Worm (Caenorhabditis elegans) whole organism, young adult: ENCODE measurements around the gene znf-207.
A peak's percentile ranks its signal among the peaks of the same experiment; 100 is the strongest.

Source experiments
- F57A8.1 ChIP-seq: fragments of 200-800 bp; sonication (Bioruptor generic); optimal IDR thresholded peaks from 2 replicates; lab custom pipeline; 2018; ENCODE audit warnings: mild to moderate bottlenecking, missing genetic modification characterization, moderate library complexity, missing compliant biosample characterization
- T07F8.4 ChIP-seq: sonication (generic microtip); optimal IDR thresholded peaks from 2 replicates; lab custom pipeline; 2016; ENCODE audit warnings: mild to moderate bottlenecking, missing genetic modification characterization, moderate library complexity, missing compliant biosample characterization
- aptf-2 ChIP-seq: fragments of 200-800 bp; sonication (Bioruptor generic); conservative IDR thresholded peaks from 2 replicates; pipeline ENCODE4 v1.3.6; 2022; ENCODE audit warnings: missing genetic modification reagents, missing genetic modification characterization, missing compliant biosample characterization
- cebp-2 ChIP-seq: fragments of 200-800 bp; sonication (Bioruptor generic); IDR thresholded peaks from 2 replicates; pipeline ENCODE4 v1.3.6; 2022; ENCODE audit warnings: missing genetic modification characterization, missing compliant biosample characterization
- ceh-79 ChIP-seq: sonication (generic microtip); optimal IDR thresholded peaks from 2 replicates; lab custom pipeline; 2017; ENCODE audit warnings: mild to moderate bottlenecking, missing genetic modification characterization, missing compliant biosample characterization
- efl-1 ChIP-seq: fragments of 150-350 bp; optimal IDR thresholded peaks from 2 replicates; lab custom pipeline; 2014; ENCODE audit warnings: missing biosample characterization, missing genetic modification reagents, missing genetic modification characterization
- hmg-20 ChIP-seq: fragments of 200-800 bp; sonication (Bioruptor generic); IDR thresholded peaks from 2 replicates; pipeline ENCODE4 v1.3.6; 2022; ENCODE audit warnings: missing genetic modification reagents, missing genetic modification characterization, missing compliant biosample characterization
- hrde-1 ChIP-seq: sonication (generic microtip); optimal IDR thresholded peaks from 2 replicates; lab custom pipeline; 2016; ENCODE audit warnings: missing genetic modification characterization, mild to moderate bottlenecking, missing compliant biosample characterization, moderate library complexity, missing genotype, missing genetic modification reagents, borderline replicate concordance
- lag-1 ChIP-seq: fragments of 200-800 bp; sonication (Bioruptor generic); IDR thresholded peaks from 2 replicates; pipeline ENCODE4 v1.3.6; 2022; ENCODE audit warnings: missing genetic modification reagents, missing genetic modification characterization, missing compliant biosample characterization
- lsl-1 ChIP-seq: fragments of 200-800 bp; sonication (Bioruptor generic); optimal IDR thresholded peaks from 2 replicates; lab custom pipeline; 2018; ENCODE audit warnings: mild to moderate bottlenecking, missing genetic modification characterization, moderate library complexity, missing compliant biosample characterization
- lsy-27 ChIP-seq: sonication (generic microtip); optimal IDR thresholded peaks from 2 replicates; lab custom pipeline; 2017; ENCODE audit warnings: missing genetic modification characterization, mild to moderate bottlenecking, missing compliant biosample characterization, antibody characterized with exemption, missing genotype, borderline replicate concordance; ENCODE audit not compliant: insufficient read depth
- mxl-1 ChIP-seq: sonication (generic microtip); optimal IDR thresholded peaks from 2 replicates; lab custom pipeline; 2016; ENCODE audit warnings: missing genetic modification characterization, missing compliant biosample characterization
- rcor-1 ChIP-seq: fragments of 200-800 bp; sonication (Bioruptor generic); IDR thresholded peaks from 2 replicates; pipeline ENCODE4 v1.3.6; 2022; ENCODE audit warnings: missing genetic modification reagents, missing genetic modification characterization, missing compliant biosample characterization
- ztf-18 ChIP-seq: sonication (generic microtip); optimal IDR thresholded peaks from 2 replicates; lab custom pipeline; 2016; ENCODE audit warnings: missing genotype, mild to moderate bottlenecking, missing genetic modification characterization, missing compliant biosample characterization

DNA sequence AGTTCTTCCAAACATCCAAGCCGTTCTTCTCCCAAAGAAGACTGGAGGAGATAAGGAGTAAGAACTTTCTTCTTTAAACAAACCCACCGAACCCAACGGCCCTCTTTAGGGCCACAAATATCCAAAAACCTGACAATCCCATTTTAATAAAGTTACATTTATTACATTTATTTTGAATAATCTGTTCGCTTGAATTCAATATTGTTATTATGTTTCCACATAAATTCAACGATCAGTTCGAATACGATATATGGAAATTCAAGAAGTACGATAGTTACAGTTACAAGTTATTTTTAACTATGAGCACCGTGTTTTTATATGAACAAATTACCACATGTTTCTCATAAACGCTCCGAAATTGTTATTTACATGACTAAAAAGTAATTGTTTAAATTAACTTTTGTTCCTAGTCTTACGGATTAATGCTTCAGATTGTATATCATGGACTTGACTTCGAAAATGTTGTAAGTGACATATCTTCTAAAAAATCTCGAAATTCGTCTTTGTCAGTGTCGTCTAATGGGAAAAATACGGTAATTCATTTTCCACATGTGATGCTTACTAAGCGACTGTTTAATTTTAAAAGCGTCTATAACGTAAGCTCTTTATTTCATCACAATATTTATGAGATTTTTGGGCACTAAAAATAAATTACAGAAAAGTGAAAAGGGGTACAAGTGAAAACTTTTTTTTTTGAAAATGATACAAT, 30.1 kb downstream of the znf-207 start:
- no peak for TF ChIP-seq mxl-1 (tag; lab: Kevin White, UChicago)
- TF ChIP-seq hmg-20 (GFP tag; lab: Robert Waterston, UW), result 0 out of 2 replicates have a peak, but pooled peaks have one; percentile 2
- no peak for TF ChIP-seq T07F8.4 (tag; lab: Kevin White, UChicago)
- TF ChIP-seq F57A8.1 (GFP tag; lab: Kevin White, UChicago), result no peak
- no peak for TF ChIP-seq cebp-2 (GFP tag; lab: Robert Waterston, UW)
- peak; percentile 19 for TF ChIP-seq lsl-1 (GFP tag; lab: Kevin White, UChicago)
- no peak for TF ChIP-seq ztf-18 (tag; lab: Kevin White, UChicago)
- TF ChIP-seq efl-1, result peak; percentile 2
- TF ChIP-seq aptf-2 (GFP tag; lab: Robert Waterston, UW), result no peak
- peak; percentile 37; the same call in 1 of the 2 replicates for TF ChIP-seq rcor-1 (GFP tag; lab: Robert Waterston, UW)
- peak; percentile 93 for TF ChIP-seq hrde-1 (tag; lab: Kevin White, UChicago)
- no peak for TF ChIP-seq ceh-79 (tag; lab: Kevin White, UChicago)
- TF ChIP-seq lsy-27 (tag; lab: Kevin White, UChicago), result no peak
- no peak for TF ChIP-seq lag-1 (GFP tag; lab: Robert Waterston, UW)
